Worm (Caenorhabditis elegans) whole organism, L2 larva: ENCODE results near the gene C17C3.6.
A peak's percentile ranks its signal among the peaks of the same experiment; 100 is the strongest.

Source experiments
- C34F6.9 ChIP-seq: fragments of 150-350 bp; optimal IDR thresholded peaks from 2 replicates; lab custom pipeline; 2014; ENCODE audit warnings: missing biosample characterization, missing genetic modification characterization
- F13H6.1 ChIP-seq: sonication (generic microtip); optimal IDR thresholded peaks from 2 replicates; lab custom pipeline; 2016; ENCODE audit warnings: missing genetic modification characterization, missing compliant biosample characterization
- R02D3.7 ChIP-seq: fragments of 150-350 bp; optimal IDR thresholded peaks from 2 replicates; lab custom pipeline; 2014; ENCODE audit warnings: missing biosample characterization, missing genetic modification characterization
- Y55F3AM.14 ChIP-seq: fragments of 200-800 bp; sonication (Bioruptor generic); optimal IDR thresholded peaks from 2 replicates; lab custom pipeline; 2018; ENCODE audit warnings: mild to moderate bottlenecking, missing genetic modification characterization, missing compliant biosample characterization
- ZK546.5 ChIP-seq: sonication (generic microtip); optimal IDR thresholded peaks from 2 replicates; lab custom pipeline; 2017; ENCODE audit warnings: missing biosample characterization, missing genetic modification characterization
- alr-1 ChIP-seq: fragments of 150-350 bp; optimal IDR thresholded peaks from 2 replicates; lab custom pipeline; 2014; ENCODE audit warnings: missing biosample characterization, missing genetic modification characterization
- aly-2 ChIP-seq: fragments of 150-350 bp; optimal IDR thresholded peaks from 2 replicates; lab custom pipeline; 2014; ENCODE audit warnings: missing biosample characterization, missing genetic modification characterization
- ama-1 ChIP-seq: fragments of 150-350 bp; optimal IDR thresholded peaks from 2 replicates; lab custom pipeline; 2018; ENCODE audit warnings: inconsistent platforms
- blmp-1 ChIP-seq: sonication (generic microtip); optimal IDR thresholded peaks from 2 replicates; lab custom pipeline; 2017; ENCODE audit warnings: missing genetic modification characterization, mild to moderate bottlenecking, missing compliant biosample characterization, antibody characterized with exemption, moderate library complexity; ENCODE audit not compliant: insufficient read depth
- ceh-16 ChIP-seq: fragments of 150-350 bp; optimal IDR thresholded peaks from 2 replicates; lab custom pipeline; 2014; ENCODE audit warnings: missing biosample characterization, missing genetic modification characterization
- ceh-82 ChIP-seq: fragments of 150-350 bp; optimal IDR thresholded peaks from 2 replicates; lab custom pipeline; 2014; ENCODE audit warnings: missing biosample characterization, missing genetic modification characterization
- crh-2 ChIP-seq: sonication (generic microtip); optimal IDR thresholded peaks from 2 replicates; lab custom pipeline; 2017; ENCODE audit warnings: missing biosample characterization, missing genetic modification characterization
- dmd-4 ChIP-seq: sonication (generic microtip); optimal IDR thresholded peaks from 2 replicates; lab custom pipeline; 2017; ENCODE audit warnings: missing biosample characterization, missing genetic modification characterization
- egl-27 ChIP-seq: sonication (generic microtip); optimal IDR thresholded peaks from 3 replicates; lab custom pipeline; 2017; ENCODE audit warnings: missing biosample characterization, missing genetic modification reagents, missing genetic modification characterization
- elt-1 ChIP-seq: fragments of 150-350 bp; optimal IDR thresholded peaks from 2 replicates; lab custom pipeline; 2014; ENCODE audit warnings: missing biosample characterization, missing genetic modification characterization
- elt-3 ChIP-seq: sonication (generic microtip); optimal IDR thresholded peaks from 2 replicates; lab custom pipeline; 2017; ENCODE audit warnings: missing biosample characterization, missing genetic modification characterization
- fos-1 ChIP-seq: fragments of 150-350 bp; optimal IDR thresholded peaks from 2 replicates; lab custom pipeline; 2014; ENCODE audit warnings: missing biosample characterization, missing genetic modification characterization
- gmeb-1 ChIP-seq: fragments of 150-350 bp; optimal IDR thresholded peaks from 2 replicates; lab custom pipeline; 2014; ENCODE audit warnings: missing biosample characterization, missing genetic modification characterization
- lin-11 ChIP-seq: fragments of 150-350 bp; sonication (generic microtip); optimal IDR thresholded peaks from 2 replicates; lab custom pipeline; 2014; ENCODE audit warnings: missing biosample characterization, missing genetic modification characterization, inconsistent platforms, mixed read lengths
- lin-13 ChIP-seq: fragments of 150-350 bp; optimal IDR thresholded peaks from 2 replicates; lab custom pipeline; 2014; ENCODE audit warnings: missing biosample characterization, missing genetic modification reagents, missing genetic modification characterization
- lin-39 ChIP-seq: fragments of 150-350 bp; optimal IDR thresholded peaks from 2 replicates; lab custom pipeline; 2014; ENCODE audit warnings: missing biosample characterization, missing genetic modification reagents, missing genetic modification characterization
- lsy-2 ChIP-seq, 2 experiments: fragments of 150-350 bp in 1 of 2; sonication (generic microtip) in 1 of 2; optimal IDR thresholded peaks; 2 replicates each; lab custom pipeline; 2014 to 2017; ENCODE audit warnings: missing biosample characterization in 2 of 2, missing genetic modification characterization in 2 of 2
- mab-5 ChIP-seq: fragments of 150-350 bp; optimal IDR thresholded peaks from 2 replicates; lab custom pipeline; 2014; ENCODE audit warnings: missing biosample characterization, missing genetic modification characterization
- mbf-1 ChIP-seq: sonication (generic microtip); optimal IDR thresholded peaks from 2 replicates; lab custom pipeline; 2017; ENCODE audit warnings: missing biosample characterization, missing genetic modification characterization
- mdl-1 ChIP-seq, 2 experiments: fragments of 150-350 bp in 1 of 2; sonication (generic microtip) in 1 of 2; optimal IDR thresholded peaks; 2 replicates each; lab custom pipeline; 2017; ENCODE audit warnings: missing biosample characterization in 2 of 2, missing genetic modification characterization in 2 of 2
- nhr-10 ChIP-seq: sonication (generic microtip); optimal IDR thresholded peaks from 2 replicates; lab custom pipeline; 2017; ENCODE audit warnings: missing biosample characterization, missing genetic modification characterization
- nhr-11 ChIP-seq: fragments of 150-350 bp; optimal IDR thresholded peaks from 2 replicates; lab custom pipeline; 2014; ENCODE audit warnings: missing biosample characterization, missing genetic modification characterization
- nhr-12 ChIP-seq: fragments of 150-350 bp; optimal IDR thresholded peaks from 2 replicates; lab custom pipeline; 2014; ENCODE audit warnings: missing biosample characterization, missing genetic modification characterization
- nhr-129 ChIP-seq: fragments of 150-350 bp; optimal IDR thresholded peaks from 2 replicates; lab custom pipeline; 2014; ENCODE audit warnings: missing biosample characterization, missing genetic modification characterization
- nhr-21 ChIP-seq: fragments of 150-350 bp; optimal IDR thresholded peaks from 2 replicates; lab custom pipeline; 2014; ENCODE audit warnings: missing biosample characterization, missing genetic modification characterization
- nhr-23 ChIP-seq: fragments of 150-350 bp; optimal IDR thresholded peaks from 2 replicates; lab custom pipeline; 2014; ENCODE audit warnings: missing biosample characterization, missing genetic modification reagents, missing genetic modification characterization
- nhr-237 ChIP-seq: fragments of 150-350 bp; optimal IDR thresholded peaks from 2 replicates; lab custom pipeline; 2014; ENCODE audit warnings: missing biosample characterization, missing genetic modification characterization
- nhr-25 ChIP-seq: fragments of 150-350 bp; sonication (generic microtip); optimal IDR thresholded peaks from 3 replicates; lab custom pipeline; 2014; ENCODE audit warnings: missing biosample characterization, missing genetic modification characterization
- nhr-6 ChIP-seq: fragments of 150-350 bp; optimal IDR thresholded peaks from 2 replicates; lab custom pipeline; 2014; ENCODE audit warnings: missing biosample characterization, missing genetic modification characterization
- nhr-77 ChIP-seq: fragments of 150-350 bp; optimal IDR thresholded peaks from 2 replicates; lab custom pipeline; 2014; ENCODE audit warnings: missing biosample characterization, missing genetic modification characterization
- peb-1 ChIP-seq: fragments of 150-350 bp; optimal IDR thresholded peaks from 2 replicates; lab custom pipeline; 2014; ENCODE audit warnings: missing biosample characterization, missing genetic modification characterization
- sem-4 ChIP-seq: fragments of 150-350 bp; optimal IDR thresholded peaks from 2 replicates; lab custom pipeline; 2014; ENCODE audit warnings: missing biosample characterization, missing genetic modification reagents, missing genetic modification characterization
- skn-1 ChIP-seq: sonication (generic microtip); optimal IDR thresholded peaks from 2 replicates; lab custom pipeline; 2017; ENCODE audit warnings: missing biosample characterization, missing genetic modification characterization
- sma-3 ChIP-seq: sonication (generic microtip); optimal IDR thresholded peaks from 2 replicates; lab custom pipeline; 2016; ENCODE audit warnings: missing genetic modification reagents, missing genetic modification characterization, missing compliant biosample characterization
- sma-9 ChIP-seq, 2 experiments: fragments of 150-350 bp in 1 of 2; sonication (generic microtip) in 1 of 2; optimal IDR thresholded peaks; 2 replicates each; lab custom pipeline; 2014 to 2016; ENCODE audit warnings: missing genetic modification characterization in 2 of 2, mild to moderate bottlenecking in 1 of 2, missing biosample characterization in 1 of 2, missing compliant biosample characterization in 1 of 2, missing genetic modification reagents in 1 of 2, moderate library complexity in 1 of 2
- snpc-4 ChIP-seq: fragments of 150-350 bp; optimal IDR thresholded peaks from 2 replicates; lab custom pipeline; 2014; ENCODE audit warnings: missing biosample characterization, missing genetic modification characterization
- unc-39 ChIP-seq: fragments of 150-350 bp; optimal IDR thresholded peaks from 2 replicates; lab custom pipeline; 2014; ENCODE audit warnings: missing biosample characterization, missing genetic modification characterization
- unc-55 ChIP-seq: fragments of 150-350 bp; sonication (generic microtip); optimal IDR thresholded peaks from 3 replicates; lab custom pipeline; 2014; ENCODE audit warnings: missing biosample characterization, missing genetic modification reagents, missing genetic modification characterization
- unc-62 ChIP-seq: fragments of 150-350 bp; optimal IDR thresholded peaks from 2 replicates; lab custom pipeline; 2014; ENCODE audit warnings: missing biosample characterization, missing genetic modification reagents, missing genetic modification characterization
- zag-1 ChIP-seq: fragments of 150-350 bp; optimal IDR thresholded peaks from 2 replicates; lab custom pipeline; 2014; ENCODE audit warnings: missing biosample characterization, missing genetic modification characterization
- ztf-1 ChIP-seq: fragments of 200-800 bp; sonication (Bioruptor generic); conservative IDR thresholded peaks from 2 replicates; pipeline ENCODE4 v1.3.6; 2022; ENCODE audit warnings: missing genetic modification characterization, missing compliant biosample characterization
- ztf-11 ChIP-seq: sonication (generic microtip); optimal IDR thresholded peaks from 2 replicates; lab custom pipeline; 2017; ENCODE audit warnings: missing biosample characterization, missing genetic modification characterization
- ztf-4 ChIP-seq: fragments of 150-350 bp; optimal IDR thresholded peaks from 2 replicates; lab custom pipeline; 2014; ENCODE audit warnings: missing biosample characterization, missing genetic modification characterization

C17C3.6 gene

DNA sequence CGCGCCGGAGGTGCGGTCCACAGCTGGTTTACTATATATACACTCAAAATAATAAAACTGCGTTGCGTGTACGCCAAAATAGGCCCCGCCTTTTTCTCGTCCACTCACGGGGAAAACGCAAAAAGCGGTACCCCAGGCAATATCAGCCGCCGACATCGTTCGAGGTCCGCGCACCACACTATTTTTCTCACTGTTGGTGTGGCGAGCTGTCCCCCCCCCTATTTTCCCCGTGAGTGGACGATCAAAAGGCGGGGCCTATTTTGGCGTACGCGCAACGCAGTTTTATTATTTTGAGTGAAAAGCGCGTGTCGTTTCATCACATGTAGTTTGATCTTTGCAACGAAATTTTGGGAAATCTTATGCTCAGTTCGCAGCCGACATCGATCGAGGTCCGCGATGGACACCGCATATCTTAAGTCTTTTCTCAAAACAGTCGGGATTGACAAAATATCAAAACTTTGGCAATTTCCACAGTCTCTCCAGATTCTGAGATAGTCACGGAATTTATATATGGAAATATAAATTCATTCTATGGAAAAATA lies 15.3 kb downstream of the C17C3.6 start:
- no peak for TF ChIP-seq lin-13 (GFP tag; lab: Kevin White, UChicago)

DNA sequence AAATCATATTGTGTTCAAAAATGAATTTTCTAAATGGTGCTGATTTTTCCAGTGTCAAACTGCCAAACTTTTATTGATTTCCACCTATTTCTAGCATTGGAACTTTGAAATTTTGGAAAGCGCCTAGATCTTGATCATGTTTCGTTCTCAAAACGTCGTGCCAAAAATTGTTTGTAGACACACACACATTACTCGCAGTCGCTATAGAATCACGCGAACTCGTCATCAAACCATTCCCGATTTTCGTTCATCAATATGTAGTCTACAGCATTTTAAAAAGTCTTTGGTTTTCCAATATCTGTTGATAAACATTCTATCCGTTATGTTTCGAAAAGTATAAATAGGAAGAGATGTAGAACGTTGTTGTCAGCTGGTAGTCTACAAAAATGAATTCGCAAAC lies 20.4 kb downstream of the C17C3.6 start, which contains the start of the genes C17C3.1 and C17C3.15:
Gene C17C3.1 (plus strand): TSS at position 301 of the 400 bp plus-strand sequence.
Gene C17C3.15 (plus strand): TSS at position 383 of the 400 bp plus-strand sequence.
- no peak for TF ChIP-seq nhr-23 (tag; lab: Kevin White, UChicago)
- TF ChIP-seq sma-9 (GFP tag; optimal IDR thresholded peaks at IDR 0.05; lab: Kevin White, UChicago) = peak; percentile 5
- TF ChIP-seq sma-9 (tag; optimal IDR thresholded peaks at IDR 0.05; lab: Kevin White, UChicago) = no peak

DNA sequence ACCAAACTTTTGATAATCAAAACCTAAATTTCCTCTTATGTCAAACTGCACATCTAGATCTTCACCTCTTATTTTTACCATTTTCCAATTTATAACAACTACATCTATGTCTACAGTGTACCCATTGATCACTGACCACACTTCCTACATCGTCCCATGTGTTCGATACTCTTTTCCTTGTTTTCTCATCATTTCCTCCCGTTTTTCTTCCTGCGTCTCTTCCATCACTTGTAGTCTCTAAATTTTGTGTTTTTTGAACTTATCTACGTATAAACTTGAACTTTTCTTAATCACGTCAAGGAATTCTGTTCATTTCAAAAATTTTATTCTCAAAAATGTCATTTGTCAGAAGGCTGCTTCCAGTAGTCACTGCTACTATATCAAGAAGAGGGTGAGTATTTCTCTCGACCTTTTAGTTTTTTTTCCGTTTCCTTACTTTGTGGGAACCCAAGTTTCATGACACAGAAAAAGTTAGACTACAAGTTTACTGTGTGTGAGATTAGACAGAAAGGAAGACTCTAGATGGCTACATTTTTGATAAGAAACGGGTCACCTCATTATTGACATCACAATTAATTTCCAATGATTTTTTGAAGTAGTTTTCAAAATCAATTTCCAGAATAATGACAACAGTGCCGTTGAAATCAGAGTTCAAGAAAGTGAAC lies 22.4 kb downstream of the C17C3.6 start:
- TF ChIP-seq fos-1 (tag; lab: Kevin White, UChicago) (no peak), sma-9 (GFP tag; optimal IDR thresholded peaks at IDR 0.05; lab: Kevin White, UChicago) (peak; percentile 85), sma-9 (tag; optimal IDR thresholded peaks at IDR 0.05; lab: Kevin White, UChicago) (no peak), sma-3 (GFP tag; lab: Kevin White, UChicago) (peak; percentile 69), ZK546.5 (tag; lab: Kevin White, UChicago) (no peak), crh-2 (tag; lab: Kevin White, UChicago) (peak; percentile 67), ztf-1 (no peak), lsy-2 (tag; optimal IDR thresholded peaks at IDR 0.05; lab: Kevin White, UChicago) (peak in 1 of 2 experiments; percentile 59), unc-55 (GFP tag; lab: Kevin White, UChicago) (no peak), nhr-12 (no peak), nhr-77 (tag; lab: Kevin White, UChicago) (no peak), sem-4 (tag; lab: Kevin White, UChicago) (no peak), mab-5 (tag; lab: Kevin White, UChicago) (no peak), ama-1 (lab: Kevin White, UChicago) (no peak), egl-27 (no peak), ztf-4 (tag; lab: Kevin White, UChicago) (no peak), nhr-129 (tag; lab: Kevin White, UChicago) (peak; percentile 47), R02D3.7 (tag; lab: Kevin White, UChicago) (no peak), ceh-82 (no peak), elt-1 (no peak), skn-1 (tag; lab: Kevin White, UChicago) (peak; percentile 79), ceh-16 (tag; lab: Kevin White, UChicago) (no peak), unc-39 (tag; lab: Kevin White, UChicago) (no peak), Y55F3AM.14 (GFP tag; lab: Kevin White, UChicago) (no peak), nhr-6 (tag; lab: Kevin White, UChicago) (no peak), lin-39 (tag; lab: Kevin White, UChicago) (no peak), nhr-237 (tag; lab: Kevin White, UChicago) (no peak), dmd-4 (tag; lab: Kevin White, UChicago) (no peak), F13H6.1 (peak; percentile 61), ztf-11 (tag; lab: Kevin White, UChicago) (no peak), peb-1 (tag; lab: Kevin White, UChicago) (no peak), zag-1 (no peak), aly-2 (tag; lab: Kevin White, UChicago) (no peak), gmeb-1 (tag; lab: Kevin White, UChicago) (no peak), blmp-1 (tag; lab: Kevin White, UChicago) (no peak), nhr-23 (tag; lab: Kevin White, UChicago) (no peak), snpc-4 (tag; lab: Kevin White, UChicago) (no peak), mbf-1 (no peak), C34F6.9 (tag; lab: Kevin White, UChicago) (peak; percentile 24), unc-62 (GFP tag; lab: Kevin White, UChicago) (no peak), lin-11 (no peak), lin-13 (GFP tag; lab: Kevin White, UChicago) (no peak), alr-1 (tag; lab: Kevin White, UChicago) (no peak), nhr-11 (no peak), elt-3 (tag; lab: Kevin White, UChicago) (no peak), nhr-25 (tag; lab: Kevin White, UChicago) (peak; percentile 61), nhr-10 (tag; lab: Kevin White, UChicago) (peak; percentile 77), nhr-21 (peak; percentile 83), mdl-1 (tag; optimal IDR thresholded peaks at IDR 0.05; lab: Kevin White, UChicago) (no peak)
